Worm (Caenorhabditis elegans) whole organism, L4 larva: ENCODE measurements around the gene F54C8.7.
A peak's percentile ranks its signal among the peaks of the same experiment; 100 is the strongest.
"Not testable (repeated sequence)": the region's sequence is repeated elsewhere in the genome, so short reads cannot be mapped to it uniquely, and the experiment has no call there.

Experiments
- R02D3.7 ChIP-seq: fragments of 150-350 bp; sonication (generic microtip); optimal IDR thresholded peaks from 3 replicates; lab custom pipeline; 2014; ENCODE audit warnings: missing biosample characterization, missing genetic modification characterization
- aly-2 ChIP-seq: sonication (generic microtip); optimal IDR thresholded peaks from 2 replicates; lab custom pipeline; 2018; ENCODE audit warnings: missing biosample characterization, missing genetic modification characterization
- ama-1 ChIP-seq: fragments of 150-350 bp; optimal IDR thresholded peaks from 2 replicates; lab custom pipeline; 2014; ENCODE audit warnings: inconsistent platforms, mixed read lengths
- arid-1 ChIP-seq: fragments of 200-800 bp; sonication (Bioruptor generic); conservative IDR thresholded peaks from 2 replicates; pipeline ENCODE4 v1.3.6; 2022; ENCODE audit warnings: missing genetic modification reagents, missing genetic modification characterization, missing compliant biosample characterization
- ceh-82 ChIP-seq: sonication (generic microtip); optimal IDR thresholded peaks from 2 replicates; lab custom pipeline; 2017; ENCODE audit warnings: missing biosample characterization, missing genetic modification characterization
- hlh-30 ChIP-seq: sonication (generic microtip); optimal IDR thresholded peaks from 2 replicates; lab custom pipeline; 2017; ENCODE audit warnings: antibody characterized with exemption, mild to moderate bottlenecking, missing genetic modification characterization, missing compliant biosample characterization; ENCODE audit not compliant: insufficient read depth
- jun-1 ChIP-seq: fragments of 150-350 bp; optimal IDR thresholded peaks from 2 replicates; lab custom pipeline; 2014; ENCODE audit warnings: missing biosample characterization, missing genetic modification reagents, missing genetic modification characterization
- lin-1 ChIP-seq: fragments of 200-800 bp; sonication (Bioruptor generic); IDR thresholded peaks from 2 replicates; pipeline ENCODE4 v1.3.6; 2022; ENCODE audit warnings: missing genetic modification reagents, missing genetic modification characterization, missing compliant biosample characterization
- lin-39 ChIP-seq: fragments of 150-350 bp; optimal IDR thresholded peaks from 2 replicates; lab custom pipeline; 2014; ENCODE audit warnings: missing biosample characterization, missing genetic modification reagents, missing genetic modification characterization
- lsy-2 ChIP-seq, 2 experiments: fragments of 150-350 bp in 1 of 2; sonication (generic microtip) in 1 of 2; optimal IDR thresholded peaks; 2 replicates each; lab custom pipeline; 2014 to 2017; ENCODE audit warnings: missing biosample characterization in 2 of 2, missing genetic modification characterization in 2 of 2
- pqm-1 ChIP-seq: sonication (generic microtip); optimal IDR thresholded peaks from 2 replicates; lab custom pipeline; 2017; ENCODE audit warnings: missing biosample characterization, missing genetic modification characterization
- unc-130 ChIP-seq: sonication (generic microtip); optimal IDR thresholded peaks from 2 replicates; lab custom pipeline; 2016; ENCODE audit warnings: missing genetic modification reagents, missing genetic modification characterization, missing compliant biosample characterization
- unc-62 ChIP-seq, 3 experiments: fragments of 150-350 bp in 1 of 3; sonication (generic microtip); optimal IDR thresholded peaks in 2 of 3; peaks in 1 of 3; 1 replicate in 1 of 3; 2 replicates in 2 of 3; lab custom pipeline; 2014 to 2017; ENCODE audit warnings: missing biosample characterization in 3 of 3, missing genetic modification characterization in 3 of 3, missing genetic modification reagents in 3 of 3, missing genotype in 1 of 3

DNA sequence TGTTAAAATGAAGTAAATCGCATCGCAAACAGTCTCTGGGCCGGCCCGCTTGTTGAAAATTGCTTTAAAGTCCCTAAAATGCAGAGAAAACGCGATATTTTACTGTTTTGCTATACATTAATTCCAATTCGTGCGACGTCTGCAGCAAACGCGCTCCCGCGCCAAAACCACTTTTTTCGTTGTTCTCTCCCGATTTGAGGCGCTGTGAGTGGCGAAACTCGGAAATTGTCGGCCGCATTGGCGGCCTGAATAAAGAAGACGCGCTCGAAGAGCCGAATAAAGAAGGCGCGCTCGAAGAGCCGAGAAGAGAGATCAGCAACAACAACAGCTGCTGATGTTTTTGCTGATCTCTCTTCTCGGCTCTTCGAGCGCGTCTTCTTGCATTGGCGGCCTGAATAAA, 45.6 kb downstream of the F54C8.7 start:
- not testable (repeated sequence) for TF ChIP-seq ama-1 (lab: Kevin White, UChicago); R02D3.7 (tag; lab: Kevin White, UChicago); aly-2; jun-1 (tag; lab: Kevin White, UChicago); lin-39; ceh-82; unc-62 (GFP tag; optimal IDR thresholded peaks at IDR 0.05 in 1 of 2; lab: Kevin White, UChicago); unc-62 (tag; optimal IDR thresholded peaks at IDR 0.05; lab: Kevin White, UChicago); pqm-1; lin-1; lsy-2 (tag; optimal IDR thresholded peaks at IDR 0.05; lab: Kevin White, UChicago); hlh-30 (tag; lab: Kevin White, UChicago)
- peak; percentile 69; the same call in 1 of the 2 replicates for TF ChIP-seq arid-1 (GFP tag; lab: Robert Waterston, UW)
- peak; percentile 84 for TF ChIP-seq unc-130 (GFP tag; lab: Kevin White, UChicago)
